Worm (Caenorhabditis elegans) whole organism, late embryonic: ENCODE data around the gene ttr-9.

Experiments used
- K02D7.2 ChIP-seq: sonication (generic microtip); optimal IDR thresholded peaks from 2 replicates; lab custom pipeline; 2017; ENCODE audit warnings: mild to moderate bottlenecking, missing genetic modification characterization, missing compliant biosample characterization
- T23F11.4 ChIP-seq: fragments of 200-800 bp; sonication (Bioruptor generic); optimal IDR thresholded peaks from 2 replicates; lab custom pipeline; 2018; ENCODE audit warnings: mild to moderate bottlenecking, missing genetic modification characterization, missing compliant biosample characterization
- Y22D7AL.16 ChIP-seq: sonication (generic microtip); optimal IDR thresholded peaks from 2 replicates; lab custom pipeline; 2016; ENCODE audit warnings: missing genetic modification characterization, missing compliant biosample characterization
- ama-1 ChIP-seq: fragments of 150-350 bp; optimal IDR thresholded peaks from 2 replicates; lab custom pipeline; 2014
- ceh-14 ChIP-seq: sonication (generic microtip); optimal IDR thresholded peaks from 2 replicates; lab custom pipeline; 2016; ENCODE audit warnings: missing genotype, missing genetic modification characterization, missing compliant biosample characterization
- ceh-18 ChIP-seq: sonication (generic microtip); optimal IDR thresholded peaks from 2 replicates; lab custom pipeline; 2016; ENCODE audit warnings: missing genetic modification characterization, missing compliant biosample characterization
- ceh-19 ChIP-seq: fragments of 200-800 bp; sonication (Bioruptor generic); optimal IDR thresholded peaks from 2 replicates; lab custom pipeline; 2018; ENCODE audit warnings: mild to moderate bottlenecking, missing genetic modification characterization, missing compliant biosample characterization
- ceh-24 ChIP-seq: sonication (generic microtip); optimal IDR thresholded peaks from 2 replicates; lab custom pipeline; 2016; ENCODE audit warnings: mild to moderate bottlenecking, missing genetic modification characterization, missing compliant biosample characterization
- ceh-30 ChIP-seq: fragments of 150-350 bp; optimal IDR thresholded peaks from 2 replicates; lab custom pipeline; 2014; ENCODE audit warnings: missing biosample characterization, missing genetic modification characterization
- ceh-45 ChIP-seq: fragments of 200-800 bp; sonication (Bioruptor generic); IDR thresholded peaks from 2 replicates; pipeline ENCODE4 v1.3.6; 2022; ENCODE audit warnings: missing genetic modification reagents, missing genetic modification characterization, missing compliant biosample characterization
- ceh-6 ChIP-seq: fragments of 200-800 bp; sonication (Bioruptor generic); optimal IDR thresholded peaks from 2 replicates; lab custom pipeline; 2018; ENCODE audit warnings: mild to moderate bottlenecking, missing genetic modification characterization, missing compliant biosample characterization
- dve-1 ChIP-seq: sonication (generic microtip); optimal IDR thresholded peaks from 2 replicates; lab custom pipeline; 2017; ENCODE audit warnings: antibody characterized with exemption, mild to moderate bottlenecking, missing genetic modification characterization, missing compliant biosample characterization
- elt-2 ChIP-seq: sonication (generic microtip); optimal IDR thresholded peaks from 2 replicates; lab custom pipeline; 2016; ENCODE audit warnings: missing genetic modification reagents, missing genetic modification characterization, missing compliant biosample characterization
- fax-1 ChIP-seq: sonication (generic microtip); optimal IDR thresholded peaks from 2 replicates; lab custom pipeline; 2016; ENCODE audit warnings: missing genotype, missing genetic modification characterization, missing compliant biosample characterization
- fkh-10 ChIP-seq: fragments of 150-350 bp; optimal IDR thresholded peaks from 2 replicates; lab custom pipeline; 2014; ENCODE audit warnings: missing biosample characterization, missing genetic modification reagents, missing genetic modification characterization
- fkh-6 ChIP-seq: sonication (generic microtip); optimal IDR thresholded peaks from 2 replicates; lab custom pipeline; 2016; ENCODE audit warnings: missing genetic modification characterization, missing compliant biosample characterization
- hlh-13 ChIP-seq: fragments of 200-800 bp; sonication (Bioruptor generic); optimal IDR thresholded peaks from 2 replicates; lab custom pipeline; 2018; ENCODE audit warnings: mild to moderate bottlenecking, missing genetic modification characterization, missing compliant biosample characterization
- hlh-30 ChIP-seq: sonication (generic microtip); optimal IDR thresholded peaks from 2 replicates; lab custom pipeline; 2017; ENCODE audit warnings: antibody characterized with exemption, missing genetic modification characterization, missing compliant biosample characterization; ENCODE audit not compliant: insufficient read depth
- hlh-6 ChIP-seq: sonication (generic microtip); optimal IDR thresholded peaks from 2 replicates; lab custom pipeline; 2016; ENCODE audit warnings: missing genotype, missing genetic modification characterization, missing compliant biosample characterization
- lim-6 ChIP-seq: sonication (generic microtip); optimal IDR thresholded peaks from 2 replicates; lab custom pipeline; 2016; ENCODE audit warnings: missing genetic modification characterization, missing compliant biosample characterization
- nfya-1 ChIP-seq: sonication (generic microtip); optimal IDR thresholded peaks from 2 replicates; lab custom pipeline; 2017; ENCODE audit warnings: missing genetic modification characterization, mild to moderate bottlenecking, missing compliant biosample characterization, antibody characterized with exemption, moderate library complexity
- nhr-11 ChIP-seq: fragments of 150-350 bp; optimal IDR thresholded peaks from 2 replicates; lab custom pipeline; 2014; ENCODE audit warnings: missing biosample characterization, missing genetic modification characterization
- pax-1 ChIP-seq: fragments of 150-350 bp; optimal IDR thresholded peaks from 2 replicates; lab custom pipeline; 2014; ENCODE audit warnings: missing biosample characterization, missing genetic modification characterization
- pha-4 ChIP-seq: fragments of 150-350 bp; optimal IDR thresholded peaks from 2 replicates; lab custom pipeline; 2018; ENCODE audit warnings: missing biosample characterization, missing genetic modification reagents, missing genetic modification characterization
- pqm-1 ChIP-seq: sonication (generic microtip); optimal IDR thresholded peaks from 2 replicates; lab custom pipeline; 2016; ENCODE audit warnings: missing genetic modification characterization, missing compliant biosample characterization
- pros-1 ChIP-seq: fragments of 150-350 bp; optimal IDR thresholded peaks from 2 replicates; lab custom pipeline; 2014; ENCODE audit warnings: missing biosample characterization, missing genetic modification reagents, missing genetic modification characterization
- rnt-1 ChIP-seq: sonication (generic microtip); optimal IDR thresholded peaks from 2 replicates; lab custom pipeline; 2016; ENCODE audit warnings: missing genetic modification characterization, missing compliant biosample characterization
- sdc-2 ChIP-seq: sonication (generic microtip); optimal IDR thresholded peaks from 2 replicates; lab custom pipeline; 2016; ENCODE audit warnings: missing genotype, missing genetic modification characterization, missing compliant biosample characterization
- sox-4 ChIP-seq: sonication (generic microtip); optimal IDR thresholded peaks from 2 replicates; lab custom pipeline; 2017; ENCODE audit warnings: mild to moderate bottlenecking, missing genetic modification characterization, inconsistent platforms, missing compliant biosample characterization
- tbx-2 ChIP-seq: sonication (generic microtip); optimal IDR thresholded peaks from 2 replicates; lab custom pipeline; 2016; ENCODE audit warnings: missing genetic modification characterization, missing compliant biosample characterization
- tbx-7 ChIP-seq: sonication (generic microtip); optimal IDR thresholded peaks from 2 replicates; lab custom pipeline; 2016; ENCODE audit warnings: missing genotype, missing genetic modification characterization, missing compliant biosample characterization
- ttx-3 ChIP-seq: sonication (generic microtip); optimal IDR thresholded peaks from 2 replicates; lab custom pipeline; 2016; ENCODE audit warnings: missing genetic modification reagents, missing genetic modification characterization, missing compliant biosample characterization
- unc-86 ChIP-seq: sonication (generic microtip); optimal IDR thresholded peaks from 2 replicates; lab custom pipeline; 2016; ENCODE audit warnings: missing genetic modification characterization, missing compliant biosample characterization

The ttr-9 gene

DNA sequence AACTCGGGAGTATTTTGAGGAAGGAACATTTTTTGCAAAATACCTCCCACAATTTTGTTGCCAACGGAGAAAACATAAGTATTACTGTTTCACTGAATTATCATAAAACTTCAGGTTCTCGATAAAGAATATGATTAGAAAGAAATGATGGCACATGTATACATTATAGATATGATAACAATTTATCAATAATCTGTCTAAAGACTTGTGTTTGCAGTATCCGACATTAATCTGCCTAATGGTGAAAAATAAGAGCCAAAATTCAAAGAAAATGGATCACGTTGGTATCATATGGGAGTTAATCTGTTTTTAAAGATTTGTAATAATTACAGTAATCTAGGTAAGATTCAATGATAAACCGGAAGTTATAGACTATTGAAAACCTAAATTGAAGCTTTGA lies 14.5 kb upstream of the ttr-9 start:
- TF ChIP-seq elt-2 (peak; percentile 52), pha-4 (tag; lab: Kevin White, UChicago) (no peak), ceh-45 (GFP tag; lab: Robert Waterston, UW) (no peak)
- TF ChIP-seq, all 69 proteins: peak for 1

DNA sequence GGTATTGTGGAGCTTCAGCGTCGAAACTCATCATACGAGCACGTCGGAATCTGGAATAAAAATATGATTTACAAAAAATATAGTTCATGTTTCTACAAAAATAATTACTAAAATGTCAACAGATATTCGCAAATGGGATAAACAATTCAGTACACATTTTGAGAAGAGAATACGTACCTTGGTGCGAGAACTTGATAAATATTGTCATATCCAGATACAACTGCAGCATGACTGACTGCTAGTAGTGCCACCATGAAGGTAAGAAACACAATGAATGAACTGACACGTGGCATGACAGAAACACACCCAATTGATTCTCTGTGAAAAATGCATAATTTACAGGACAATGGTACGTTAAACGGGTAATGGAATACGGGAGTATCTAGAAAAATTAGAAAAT lies 12.5 kb upstream of the ttr-9 start, which contains the start of gene nlp-35:
Gene nlp-35 (minus strand): TSS at position 319 of the 400 bp plus-strand sequence.
- TF ChIP-seq hlh-30 = no peak
- TF ChIP-seq ceh-19 (GFP tag; lab: Kevin White, UChicago) = no peak
- TF ChIP-seq hlh-6 (tag; lab: Kevin White, UChicago) = no peak
- TF ChIP-seq ceh-6 (GFP tag; lab: Kevin White, UChicago) = no peak
- no peak for TF ChIP-seq fkh-10 (GFP tag; lab: Kevin White, UChicago)
- no peak for TF ChIP-seq pqm-1 (tag; lab: Kevin White, UChicago)
- TF ChIP-seq sox-4 (tag; lab: Kevin White, UChicago) = no peak
- TF ChIP-seq ama-1 (lab: Kevin White, UChicago) = no peak
- no peak for TF ChIP-seq tbx-2 (tag; lab: Kevin White, UChicago)
- no peak for TF ChIP-seq elt-2

DNA sequence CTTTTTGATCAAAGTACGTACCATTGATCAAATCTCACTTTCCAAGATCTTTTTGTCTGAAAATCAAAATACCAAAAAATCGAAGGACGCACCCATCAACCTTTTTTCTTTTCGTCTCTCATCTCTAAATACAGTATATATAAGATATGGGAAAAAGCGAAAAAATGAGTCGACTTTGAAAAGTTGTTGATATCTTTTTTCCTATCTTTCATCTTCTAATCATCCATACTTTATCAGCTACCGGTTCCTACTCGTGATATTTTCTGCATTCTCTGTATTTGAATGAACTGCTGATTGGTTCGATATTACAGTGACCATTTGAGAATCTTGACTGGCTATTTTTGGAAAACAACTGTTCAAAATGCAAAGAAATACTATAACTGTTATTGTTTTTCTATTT lies 10.7 kb upstream of the ttr-9 start, which contains the start of gene C33A12.19:
Gene C33A12.19 (plus strand): TSS at position 169 of the 400 bp plus-strand sequence.
- TF ChIP-seq nfya-1 (tag; lab: Kevin White, UChicago) (no peak), ceh-24 (tag; lab: Kevin White, UChicago) (no peak), lim-6 (tag; lab: Kevin White, UChicago) (no peak), sox-4 (tag; lab: Kevin White, UChicago) (no peak), T23F11.4 (GFP tag; lab: Kevin White, UChicago) (no peak), unc-86 (tag; lab: Kevin White, UChicago) (no peak), ceh-18 (no peak), sdc-2 (tag; lab: Kevin White, UChicago) (no peak), pqm-1 (tag; lab: Kevin White, UChicago) (no peak), ceh-14 (tag; lab: Kevin White, UChicago) (no peak)
- TF ChIP-seq, all 69 proteins: peak for 0

DNA sequence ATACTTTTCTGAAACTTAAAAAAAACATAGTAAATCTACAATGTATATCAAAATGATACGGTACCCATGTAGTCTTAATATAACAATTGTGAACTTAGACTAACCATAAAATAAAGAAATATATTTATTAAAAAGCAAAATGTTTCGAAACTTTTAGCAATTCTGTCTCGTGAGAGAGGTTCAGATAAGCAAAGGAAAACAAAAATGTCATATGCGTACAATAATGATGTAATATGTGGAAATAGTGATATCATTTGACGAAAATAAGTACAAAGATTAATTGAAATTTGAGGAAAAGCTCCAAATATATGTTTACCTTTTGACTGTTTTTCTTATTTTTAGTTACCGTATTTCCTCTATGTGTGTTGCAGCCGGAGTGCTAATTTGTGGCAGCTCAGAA lies 8.0 kb upstream of the ttr-9 start:
- TF ChIP-seq pax-1 (tag; lab: Kevin White, UChicago) = no peak
- no peak for TF ChIP-seq hlh-13
- TF ChIP-seq fkh-6 (tag; lab: Kevin White, UChicago) = no peak
- TF ChIP-seq pros-1 (tag; lab: Kevin White, UChicago) = no peak
- TF ChIP-seq sox-4 (tag; lab: Kevin White, UChicago) = no peak
- no peak for TF ChIP-seq ceh-30
- no peak for TF ChIP-seq Y22D7AL.16 (tag; lab: Kevin White, UChicago)
- no peak for TF ChIP-seq ceh-6 (GFP tag; lab: Kevin White, UChicago)
- no peak for TF ChIP-seq K02D7.2 (tag; lab: Kevin White, UChicago)
- no peak for TF ChIP-seq fax-1 (tag; lab: Kevin White, UChicago)
- no peak for TF ChIP-seq ttx-3
- TF ChIP-seq ceh-18 = no peak
- TF ChIP-seq, all 69 proteins: peak for 0

DNA sequence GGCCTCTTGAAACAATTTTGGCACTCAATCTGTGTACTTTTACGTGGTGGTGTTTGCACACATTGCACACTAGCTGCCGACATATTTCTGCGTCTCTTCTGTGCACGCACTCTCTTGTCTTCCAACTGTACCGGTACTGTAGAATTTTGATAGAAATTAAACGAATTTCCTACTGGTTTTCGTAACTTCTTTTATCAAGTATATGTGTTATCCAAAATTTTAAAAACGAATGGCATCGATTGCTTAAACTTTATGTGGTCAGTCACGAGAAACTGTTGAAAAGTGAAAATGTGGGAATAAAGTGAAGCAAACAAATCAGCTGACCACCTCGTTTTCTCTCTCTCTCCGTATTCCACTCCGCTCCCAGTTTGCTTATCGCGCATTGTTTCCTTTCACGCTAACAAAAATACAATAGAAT lies 7.2 kb upstream of the ttr-9 start:
- TF ChIP-seq rnt-1 (tag; lab: Kevin White, UChicago) (peak; percentile 15), lim-6 (tag; lab: Kevin White, UChicago) (no peak), tbx-7 (tag; lab: Kevin White, UChicago) (no peak), nhr-11 (tag; lab: Kevin White, UChicago) (no peak), elt-2 (no peak), K02D7.2 (tag; lab: Kevin White, UChicago) (no peak), dve-1 (tag; lab: Kevin White, UChicago) (no peak), hlh-30 (peak; percentile 76), unc-86 (tag; lab: Kevin White, UChicago) (no peak)
